Worm (Caenorhabditis elegans): ENCODE data around the gene srz-31.

DNA sequence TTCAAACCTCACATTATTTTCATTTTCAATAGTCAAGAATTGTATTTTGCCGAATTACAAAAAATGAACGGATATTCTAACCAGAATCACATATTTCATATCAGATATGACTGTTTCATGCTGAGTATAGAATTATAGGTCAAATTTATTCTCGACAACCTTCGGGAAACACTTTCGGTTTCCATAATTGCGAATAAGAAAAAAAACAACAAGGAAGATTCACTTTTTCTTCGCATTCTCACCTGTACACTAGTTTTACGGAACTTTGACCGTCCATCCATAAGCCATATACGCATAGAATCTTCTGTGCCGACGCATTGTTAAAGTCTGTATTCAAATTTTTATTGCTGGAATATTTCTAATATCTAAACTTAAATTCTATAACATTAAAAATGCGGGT lies 8.4 kb downstream of the srz-31 start, which contains the start of gene oac-37:
- TF ChIP-seq ztf-4 (tag; optimal IDR thresholded peaks at IDR 0.05) (no peak), dmd-4 (tag; optimal IDR thresholded peaks at IDR 0.05) (no peak), Y55F3AM.14 (GFP tag; optimal IDR thresholded peaks at IDR 0.05) (no peak), ceh-82 (tag; optimal IDR thresholded peaks at IDR 0.05) (no peak), nhr-12 (tag; optimal IDR thresholded peaks at IDR 0.05) (no peak), unc-55 (GFP tag; optimal IDR thresholded peaks at IDR 0.05) (no peak), nhr-25 (tag; optimal IDR thresholded peaks at IDR 0.05) (no peak), snpc-4 (tag; optimal IDR thresholded peaks at IDR 0.05) (no peak)

Data from whole organism, L2 larva.